Fruit fly (Drosophila melanogaster): ENCODE results near the gene Pbp45.

DNA sequence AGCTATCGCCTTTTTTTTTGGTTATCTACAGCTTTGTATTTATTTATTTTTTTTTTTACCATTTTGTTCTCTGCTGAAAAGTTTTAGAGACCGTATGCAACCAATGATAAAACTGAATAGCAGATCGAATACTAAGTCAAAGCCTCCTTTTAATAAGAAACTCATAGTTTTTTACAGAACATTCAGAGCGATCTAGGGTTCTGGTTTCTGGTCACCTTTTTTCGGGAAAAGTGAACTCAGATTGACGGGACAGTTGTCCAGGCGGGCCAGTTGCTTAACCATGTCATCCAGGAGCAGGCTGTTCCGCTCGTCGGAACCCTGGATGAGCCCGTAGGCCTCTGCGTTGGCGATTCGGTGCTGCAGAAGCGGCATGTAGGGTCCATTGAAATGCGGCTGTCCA is 6.0 kb downstream of the Pbp45 start, which contains the start of gene CG43318:
- TF ChIP-seq CG6276 (GFP tag; optimal IDR thresholded peaks at IDR 0.05), result no peak
- TF ChIP-seq Ets21C (GFP tag; optimal IDR thresholded peaks at IDR 0.05), result no peak
- no peak for TF ChIP-seq CG8119 (GFP tag; IDR thresholded peaks at IDR 0.05)
- TF ChIP-seq dsx (GFP tag; optimal IDR thresholded peaks at IDR 0.05; ENCODE audit: poor library complexity, severe bottlenecking), result no peak
- TF ChIP-seq fd85E (GFP tag; optimal IDR thresholded peaks at IDR 0.05), result no peak
